Fruit fly (Drosophila melanogaster) whole organism, embryonic: ENCODE measurements around the gene ebd1.

Experiments used
- Bdp1 ChIP-seq: fragments of 200-800 bp; sonication (Bioruptor generic); optimal IDR thresholded peaks from 3 replicates; lab custom pipeline; 2016; ENCODE audit warnings: missing biosample characterization, missing genetic modification characterization
- Bgb ChIP-seq: fragments of 200-800 bp; sonication (Bioruptor generic); IDR thresholded peaks from 2 replicates; pipeline ENCODE4 v1.3.6; 2022; ENCODE audit warnings: missing biosample characterization, missing genetic modification characterization; ENCODE audit not compliant: partially characterized antibody
- Blimp-1 ChIP-seq: fragments of 200-800 bp; sonication (Bioruptor generic); optimal IDR thresholded peaks from 3 replicates; lab custom pipeline; 2018; ENCODE audit warnings: missing biosample characterization, missing genetic modification characterization, mild to moderate bottlenecking, moderate library complexity, missing genetic modification reagents
- CG11247 ChIP-seq: fragments of 200-800 bp; sonication (Bioruptor generic); IDR thresholded peaks from 2 replicates; pipeline ENCODE4 v1.3.6; 2022; ENCODE audit warnings: missing biosample characterization, missing genetic modification characterization
- CG11723 ChIP-seq: fragments of 200-800 bp; sonication (Bioruptor generic); optimal IDR thresholded peaks from 2 replicates; lab custom pipeline; 2017; ENCODE audit warnings: missing biosample characterization, mild to moderate bottlenecking, missing genetic modification characterization
- CG13424 ChIP-seq: fragments of 200-800 bp; sonication (Bioruptor generic); optimal IDR thresholded peaks from 2 replicates; lab custom pipeline; 2019; ENCODE audit warnings: missing biosample characterization, mild to moderate bottlenecking, missing genetic modification characterization, moderate library complexity
- CG13775 ChIP-seq: fragments of 200-800 bp; sonication (Bioruptor generic); optimal IDR thresholded peaks from 3 replicates; lab custom pipeline; 2017; ENCODE audit warnings: missing biosample characterization, mild to moderate bottlenecking, missing genetic modification characterization
- CG14050 ChIP-seq: fragments of 200-800 bp; sonication (Bioruptor generic); IDR thresholded peaks from 3 replicates; pipeline ENCODE4 v1.3.6; 2022; ENCODE audit warnings: missing biosample characterization, missing genetic modification characterization
- CG14710 ChIP-seq: fragments of 200-800 bp; sonication (Bioruptor generic); optimal IDR thresholded peaks from 3 replicates; lab custom pipeline; 2019; ENCODE audit warnings: missing biosample characterization, mild to moderate bottlenecking, missing genetic modification characterization, moderate library complexity
- CG14965 ChIP-seq: fragments of 200-800 bp; sonication (Bioruptor generic); optimal IDR thresholded peaks from 2 replicates; lab custom pipeline; 2016; ENCODE audit warnings: missing biosample characterization, missing genetic modification characterization, borderline replicate concordance
- CG16863 ChIP-seq: fragments of 200-800 bp; sonication (Bioruptor generic); optimal IDR thresholded peaks from 3 replicates; lab custom pipeline; 2016; ENCODE audit warnings: missing biosample characterization, missing genetic modification characterization
- CG17186 ChIP-seq: fragments of 200-800 bp; sonication (Bioruptor generic); optimal IDR thresholded peaks from 3 replicates; lab custom pipeline; 2017; ENCODE audit warnings: missing biosample characterization, missing genetic modification reagents, missing genetic modification characterization
- CG18619 ChIP-seq: fragments of 200-800 bp; sonication (Bioruptor generic); optimal IDR thresholded peaks from 3 replicates; lab custom pipeline; 2017; ENCODE audit warnings: missing biosample characterization, mild to moderate bottlenecking, missing genetic modification characterization
- CG2199 ChIP-seq: fragments of 200-800 bp; sonication (Bioruptor generic); IDR thresholded peaks from 3 replicates; pipeline ENCODE4 v1.3.6; 2022; ENCODE audit warnings: missing biosample characterization, missing genetic modification characterization
- CG30403 ChIP-seq: fragments of 200-800 bp; sonication (Bioruptor generic); optimal IDR thresholded peaks from 3 replicates; lab custom pipeline; 2016; ENCODE audit warnings: missing biosample characterization, missing genetic modification characterization
- CG6689 ChIP-seq: fragments of 200-800 bp; sonication (Bioruptor generic); IDR thresholded peaks from 2 replicates; pipeline ENCODE4 v1.3.6; 2022; ENCODE audit warnings: missing biosample characterization, missing genetic modification characterization
- CG6854 ChIP-seq: fragments of 200-800 bp; sonication (Bioruptor generic); optimal IDR thresholded peaks from 3 replicates; lab custom pipeline; 2017; ENCODE audit warnings: missing biosample characterization, mild to moderate bottlenecking, missing genetic modification characterization
- CG8359 ChIP-seq: fragments of 200-800 bp; sonication (Bioruptor generic); optimal IDR thresholded peaks from 2 replicates; lab custom pipeline; 2017; ENCODE audit warnings: missing biosample characterization, mild to moderate bottlenecking, missing genetic modification characterization, borderline replicate concordance
- CG8924 ChIP-seq: fragments of 200-800 bp; optimal IDR thresholded peaks from 3 replicates; lab custom pipeline; 2019; ENCODE audit warnings: missing biosample characterization, mild to moderate bottlenecking, missing genetic modification characterization, moderate library complexity
- CG8944 ChIP-seq: fragments of 200-800 bp; sonication (Bioruptor generic); optimal IDR thresholded peaks from 3 replicates; lab custom pipeline; 2016; ENCODE audit warnings: missing biosample characterization, missing genetic modification characterization
- CG9817 ChIP-seq: fragments of 200-800 bp; sonication (Bioruptor generic); optimal IDR thresholded peaks from 2 replicates; lab custom pipeline; 2018; ENCODE audit warnings: missing biosample characterization, mild to moderate bottlenecking, missing genetic modification characterization, moderate library complexity
- CG9932 ChIP-seq: fragments of 200-800 bp; sonication (Bioruptor generic); IDR thresholded peaks from 2 replicates; pipeline ENCODE4 v1.3.6; 2022; ENCODE audit warnings: missing biosample characterization, missing genetic modification characterization
- Doc2 ChIP-seq: fragments of 200-800 bp; sonication (Bioruptor generic); IDR thresholded peaks from 2 replicates; pipeline ENCODE4 v1.3.6; 2022; ENCODE audit warnings: missing biosample characterization, missing genetic modification characterization
- Dref ChIP-seq: fragments of 200-800 bp; sonication (Bioruptor generic); IDR thresholded peaks from 2 replicates; pipeline ENCODE4 v1.3.6; 2022; ENCODE audit warnings: missing biosample characterization, missing genetic modification characterization
- E2f2 ChIP-seq: fragments of 200-800 bp; sonication (Bioruptor generic); IDR thresholded peaks from 2 replicates; pipeline ENCODE4 v1.3.6; 2022; ENCODE audit warnings: missing biosample characterization, missing genetic modification characterization
- Hey ChIP-seq: fragments of 200-800 bp; sonication (Bioruptor generic); optimal IDR thresholded peaks from 3 replicates; lab custom pipeline; 2018; ENCODE audit warnings: missing biosample characterization, mild to moderate bottlenecking, missing genetic modification characterization
- Hr51 ChIP-seq, 2 experiments: fragments of 200-800 bp; sonication (Bioruptor generic); optimal IDR thresholded peaks; 2 replicates in 1 of 2; 3 replicates in 1 of 2; lab custom pipeline; 2016 to 2018; ENCODE audit warnings: missing biosample characterization in 2 of 2, missing genetic modification characterization in 2 of 2, mild to moderate bottlenecking in 1 of 2, moderate library complexity in 1 of 2
- Jarid2 ChIP-seq: fragments of 200-800 bp; sonication (Bioruptor generic); optimal IDR thresholded peaks from 3 replicates; lab custom pipeline; 2017; ENCODE audit warnings: mild to moderate bottlenecking, missing biosample characterization, missing genetic modification reagents, missing genetic modification characterization
- Max ChIP-seq: fragments of 200-800 bp; sonication (Bioruptor generic); optimal IDR thresholded peaks from 2 replicates; lab custom pipeline; 2016; ENCODE audit warnings: missing biosample characterization, mild to moderate bottlenecking, missing genetic modification characterization
- NC2α ChIP-seq: fragments of 200-800 bp; sonication (Bioruptor generic); optimal IDR thresholded peaks from 2 replicates; lab custom pipeline; 2016; ENCODE audit warnings: missing biosample characterization, missing genetic modification characterization
- ab ChIP-seq: fragments of 200-800 bp; sonication (Bioruptor generic); optimal IDR thresholded peaks from 2 replicates; lab custom pipeline; 2016; ENCODE audit warnings: missing biosample characterization, missing genetic modification characterization
- ac ChIP-seq: fragments of 200-800 bp; sonication (Bioruptor generic); optimal IDR thresholded peaks from 3 replicates; lab custom pipeline; 2017; ENCODE audit warnings: missing biosample characterization, mild to moderate bottlenecking, missing genetic modification characterization
- al ChIP-seq: fragments of 200-800 bp; sonication (Bioruptor generic); IDR thresholded peaks from 2 replicates; pipeline ENCODE4 v1.3.6; 2022; ENCODE audit warnings: missing biosample characterization, missing genetic modification characterization
- ap ChIP-seq: fragments of 200-800 bp; sonication (Bioruptor generic); IDR thresholded peaks from 2 replicates; pipeline ENCODE4 v1.3.6; 2022; ENCODE audit warnings: missing biosample characterization, missing genetic modification characterization
- bigmax ChIP-seq: fragments of 200-800 bp; sonication (Bioruptor generic); optimal IDR thresholded peaks from 2 replicates; lab custom pipeline; 2018; ENCODE audit warnings: missing biosample characterization, mild to moderate bottlenecking, missing genetic modification characterization
- chm ChIP-seq: fragments of 200-800 bp; sonication (Bioruptor generic); IDR thresholded peaks from 2 replicates; pipeline ENCODE4 v1.3.6; 2022; ENCODE audit warnings: missing biosample characterization, missing genetic modification characterization
- ci ChIP-seq: fragments of 200-800 bp; sonication (Bioruptor generic); IDR thresholded peaks from 3 replicates; pipeline ENCODE4 v1.3.6; 2022; ENCODE audit warnings: missing biosample characterization, missing genetic modification characterization
- corto ChIP-seq: fragments of 200-800 bp; sonication (Bioruptor generic); optimal IDR thresholded peaks from 2 replicates; lab custom pipeline; 2016; ENCODE audit warnings: missing biosample characterization, mild to moderate bottlenecking, missing genetic modification characterization, moderate library complexity
- crol ChIP-seq: fragments of 200-800 bp; sonication (Bioruptor generic); IDR thresholded peaks from 2 replicates; pipeline ENCODE4 v1.3.6; 2022; ENCODE audit warnings: missing biosample characterization, missing genetic modification characterization
- da ChIP-seq: fragments of 200-800 bp; sonication (Bioruptor generic); optimal IDR thresholded peaks from 2 replicates; lab custom pipeline; 2016; ENCODE audit warnings: missing biosample characterization, missing genetic modification characterization
- dysf ChIP-seq: fragments of 200-800 bp; sonication (Bioruptor generic); IDR thresholded peaks from 3 replicates; pipeline ENCODE4 v1.3.6; 2022; ENCODE audit warnings: missing biosample characterization, missing genetic modification characterization
- fru ChIP-seq: fragments of >200 bp; optimal IDR thresholded peaks from 2 replicates; lab custom pipeline; 2017
- fu2 ChIP-seq: fragments of 200-800 bp; sonication (Bioruptor generic); optimal IDR thresholded peaks from 2 replicates; lab custom pipeline; 2016; ENCODE audit warnings: missing biosample characterization, missing genetic modification characterization
- ken ChIP-seq: fragments of 200-800 bp; sonication (Bioruptor generic); IDR thresholded peaks from 3 replicates; pipeline ENCODE4 v1.3.6; 2022; ENCODE audit warnings: missing biosample characterization, missing genetic modification characterization
- pfk ChIP-seq: fragments of 200-800 bp; sonication (Bioruptor generic); optimal IDR thresholded peaks from 2 replicates; lab custom pipeline; 2018; ENCODE audit warnings: missing biosample characterization, mild to moderate bottlenecking, missing genetic modification characterization, moderate library complexity
- sima ChIP-seq: fragments of 200-800 bp; sonication (Bioruptor generic); optimal IDR thresholded peaks from 2 replicates; lab custom pipeline; 2016; ENCODE audit warnings: missing biosample characterization, missing genetic modification characterization
- ssp ChIP-seq: fragments of 200-800 bp; sonication (Bioruptor generic); IDR thresholded peaks from 2 replicates; pipeline ENCODE4 v1.3.6; 2022; ENCODE audit warnings: missing biosample characterization, missing genetic modification characterization
- unpg ChIP-seq: fragments of 200-800 bp; sonication (Bioruptor generic); optimal IDR thresholded peaks from 3 replicates; lab custom pipeline; 2018; ENCODE audit warnings: missing biosample characterization, mild to moderate bottlenecking, missing genetic modification characterization, moderate library complexity
- z ChIP-seq: fragments of 200-800 bp; sonication (Bioruptor generic); IDR thresholded peaks from 3 replicates; pipeline ENCODE4 v1.3.6; 2022; ENCODE audit warnings: missing biosample characterization, missing genetic modification characterization

The ebd1 gene

DNA sequence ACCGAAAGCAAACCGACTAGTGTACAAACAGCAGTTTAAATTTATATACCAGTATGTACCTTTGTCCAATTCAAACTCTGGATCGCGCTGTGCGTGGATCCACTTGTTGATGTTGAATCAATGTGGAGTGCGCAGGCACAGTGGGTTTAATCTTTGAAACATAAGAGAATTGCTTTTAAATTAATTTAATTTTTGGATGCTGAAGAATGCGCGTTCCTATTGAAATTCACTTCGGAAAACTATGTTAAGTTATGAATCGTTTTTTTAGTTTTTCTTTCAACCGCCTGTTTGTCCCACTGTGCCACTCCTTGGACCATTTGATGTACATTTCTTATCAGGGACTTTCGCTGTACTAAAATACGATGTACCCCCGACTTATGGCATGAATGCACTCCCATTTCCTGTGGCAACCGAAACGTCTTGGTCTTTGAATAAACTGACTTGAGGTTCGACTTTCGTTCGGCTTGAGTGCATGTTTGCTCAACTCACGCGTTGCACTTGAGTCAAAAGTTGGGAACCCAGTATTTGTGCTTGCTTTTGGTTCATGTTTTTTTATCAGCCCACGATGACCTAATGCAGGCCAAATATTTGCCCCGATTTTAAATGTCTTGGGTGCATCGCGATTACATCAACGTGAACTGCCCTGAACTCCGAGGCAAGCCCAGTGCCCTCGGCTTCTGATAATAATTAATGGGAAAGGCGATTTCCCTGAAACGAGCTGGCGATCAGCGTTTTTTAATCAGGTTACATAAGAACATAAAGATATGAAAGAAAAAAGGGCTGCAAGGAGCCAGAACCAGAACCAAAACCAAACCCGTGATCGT lies 39.4 kb upstream of the ebd1 start (continued):
- TF ChIP-seq CG13424, result peak; percentile 87
- TF ChIP-seq CG8944 (GFP tag; lab: Kevin White, UChicago), result peak; percentile 89
- peak; percentile 41 for TF ChIP-seq bigmax
- peak; percentile 73 for TF ChIP-seq sima
- peak; percentile 94 for TF ChIP-seq Blimp-1
- peak; percentile 96 for TF ChIP-seq unpg (GFP tag; lab: Kevin White, UChicago)
- peak; percentile 90 for TF ChIP-seq ap (GFP tag; lab: Robert Waterston, UW)
- TF ChIP-seq CG9817 (tag; lab: Kevin White, UChicago), result peak; percentile 71
- peak; percentile 89 for TF ChIP-seq NC2α (GFP tag; lab: Kevin White, UChicago)
- peak; percentile 65 for TF ChIP-seq CG6854 (GFP tag; lab: Kevin White, UChicago)
- peak; percentile 85 for TF ChIP-seq ssp (GFP tag; lab: Robert Waterston, UW)
- TF ChIP-seq ab (GFP tag; lab: Kevin White, UChicago), result peak; percentile 76
- TF ChIP-seq CG18619 (GFP tag; lab: Kevin White, UChicago), result peak; percentile 86
- TF ChIP-seq fu2 (GFP tag; lab: Kevin White, UChicago), result peak; percentile 50
- peak; percentile 95 for TF ChIP-seq CG8924
- peak; percentile 86 for TF ChIP-seq CG11247 (GFP tag; lab: Robert Waterston, UW)
- TF ChIP-seq CG16863 (GFP tag; lab: Kevin White, UChicago), result peak; percentile 94
- peak; percentile 97 for TF ChIP-seq CG14710 (tag; lab: Kevin White, UChicago)
- peak; percentile 40; the same call in 1 of the 2 replicates for TF ChIP-seq al (GFP tag; lab: Robert Waterston, UW)
- peak; percentile 95 for TF ChIP-seq chm (GFP tag; lab: Robert Waterston, UW)
- TF ChIP-seq E2f2 (GFP tag; lab: Robert Waterston, UW), result peak; percentile 71
- TF ChIP-seq Bgb, result no peak
- TF ChIP-seq CG9932 (GFP tag; lab: Robert Waterston, UW), result peak; percentile 39; the same call in 1 of the 2 replicates
- peak; percentile 85 for TF ChIP-seq CG11723 (GFP tag; lab: Kevin White, UChicago)
- peak; percentile 87 for TF ChIP-seq CG14050
- peak; percentile 92 for TF ChIP-seq CG13775
- peak; percentile 98 for TF ChIP-seq ac
- peak; percentile 95 for TF ChIP-seq CG6689 (GFP tag; lab: Robert Waterston, UW)
- TF ChIP-seq CG8359 (GFP tag; lab: Kevin White, UChicago), result peak; percentile 91
- TF ChIP-seq CG2199 (GFP tag; lab: Robert Waterston, UW), result peak; percentile 97
- peak; percentile 78 to 90 for TF ChIP-seq Hr51 (GFP tag; optimal IDR thresholded peaks at IDR 0.05; lab: Kevin White, UChicago)
- TF ChIP-seq dysf, result peak; percentile 87
- no peak for TF ChIP-seq fru (lab: Kevin White, UChicago)
- TF ChIP-seq ci (GFP tag; lab: Robert Waterston, UW), result peak; percentile 98
- peak; percentile 76 for TF ChIP-seq Jarid2
- peak; percentile 74 for TF ChIP-seq corto (GFP tag; lab: Kevin White, UChicago)
- TF ChIP-seq z, result peak; percentile 71
- peak; percentile 83 for TF ChIP-seq CG17186
- peak; percentile 23 for TF ChIP-seq Hey
- TF ChIP-seq CG30403 (GFP tag; lab: Kevin White, UChicago), result peak; percentile 94
- TF ChIP-seq ken (GFP tag; lab: Robert Waterston, UW), result peak; percentile 95
- peak; percentile 74 for TF ChIP-seq da (GFP tag; lab: Kevin White, UChicago)
- peak; percentile 89 for TF ChIP-seq CG14965
- no peak for TF ChIP-seq Dref (GFP tag; lab: Robert Waterston, UW)
- TF ChIP-seq pfk (GFP tag; lab: Kevin White, UChicago), result peak; percentile 18
- peak; percentile 52; the same call in 1 of the 2 replicates for TF ChIP-seq Doc2 (GFP tag; lab: Robert Waterston, UW)
- TF ChIP-seq crol (GFP tag; lab: Robert Waterston, UW), result peak; percentile 69
- TF ChIP-seq Max (GFP tag; lab: Kevin White, UChicago), result peak; percentile 94
- peak; percentile 91 for TF ChIP-seq Bdp1
